Fruit fly (Drosophila melanogaster) whole organism, embryonic: Measurements from ENCODE around the gene Vsx1.

Source experiments
- CG1792 ChIP-seq: fragments of 200-800 bp; sonication (Bioruptor generic); optimal IDR thresholded peaks from 2 replicates; lab custom pipeline; 2016; ENCODE audit warnings: missing biosample characterization, missing genetic modification characterization
- Elba2 ChIP-seq: fragments of 200-800 bp; sonication (Bioruptor generic); optimal IDR thresholded peaks from 3 replicates; lab custom pipeline; 2016; ENCODE audit warnings: missing biosample characterization, missing genetic modification characterization
- ro ChIP-seq: fragments of 200-800 bp; sonication (Bioruptor generic); IDR thresholded peaks from 2 replicates; pipeline ENCODE4 v1.3.6; 2022; ENCODE audit warnings: missing biosample characterization, missing genetic modification characterization
- salm ChIP-seq: fragments of 200-800 bp; sonication (Bioruptor generic); optimal IDR thresholded peaks from 2 replicates; lab custom pipeline; 2018; ENCODE audit warnings: missing biosample characterization, mild to moderate bottlenecking, missing genetic modification characterization

DNA sequence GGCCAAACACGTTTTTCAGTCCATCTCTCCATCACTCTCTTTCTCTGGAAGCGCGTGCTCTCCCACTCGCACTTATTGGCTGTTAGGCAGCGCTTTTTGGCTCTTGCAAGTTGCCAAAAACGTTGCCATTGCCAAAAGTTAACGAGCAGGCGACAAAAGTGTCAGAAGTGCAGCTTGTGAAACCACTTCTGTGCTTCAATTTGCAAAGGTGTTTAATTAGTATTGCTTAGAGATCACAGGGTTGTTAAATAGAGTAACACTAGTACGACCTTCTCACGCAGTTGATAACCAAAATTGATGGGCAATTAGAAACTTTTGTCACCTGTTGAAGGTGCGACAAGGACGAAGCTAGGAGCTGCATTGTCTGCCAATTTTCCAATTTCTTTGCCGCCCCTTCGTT, 14.4 kb downstream of the Vsx1 start:
- no peak for TF ChIP-seq Elba2
- no peak for TF ChIP-seq salm (tag; lab: Kevin White, UChicago)
- TF ChIP-seq CG1792 (GFP tag; lab: Kevin White, UChicago): no peak
- no peak for TF ChIP-seq ro (GFP tag; lab: Robert Waterston, UW)
